Worm (Caenorhabditis elegans) whole organism, mixed stage, embryonic: ENCODE results near the gene lin-18.

Experiments used
- blmp-1 ChIP-seq: fragments of 150-350 bp; optimal IDR thresholded peaks from 2 replicates; lab custom pipeline; 2014; ENCODE audit warnings: missing biosample characterization, missing genetic modification characterization
- ceh-39 ChIP-seq: fragments of 150-350 bp; optimal IDR thresholded peaks from 2 replicates; lab custom pipeline; 2014; ENCODE audit warnings: missing biosample characterization, missing genetic modification characterization
- drap-1 ChIP-seq: fragments of 200-800 bp; sonication (Bioruptor generic); optimal IDR thresholded peaks from 3 replicates; lab custom pipeline; 2018; ENCODE audit warnings: mild to moderate bottlenecking, missing genetic modification characterization, missing compliant biosample characterization
- elt-3 ChIP-seq: fragments of 150-350 bp; optimal IDR thresholded peaks from 2 replicates; lab custom pipeline; 2014; ENCODE audit warnings: missing biosample characterization, missing genetic modification characterization
- lin-13 ChIP-seq: fragments of 150-350 bp; optimal IDR thresholded peaks from 2 replicates; lab custom pipeline; 2014; ENCODE audit warnings: missing biosample characterization, missing genetic modification characterization
- mab-5 ChIP-seq: fragments of 150-350 bp; optimal IDR thresholded peaks from 2 replicates; lab custom pipeline; 2014; ENCODE audit warnings: missing biosample characterization, missing genetic modification characterization
- nhr-28 ChIP-seq: fragments of 150-350 bp; optimal IDR thresholded peaks from 2 replicates; lab custom pipeline; 2014; ENCODE audit warnings: missing biosample characterization, missing genetic modification characterization
- nhr-76 ChIP-seq: sonication (generic microtip); optimal IDR thresholded peaks from 2 replicates; lab custom pipeline; 2017; ENCODE audit warnings: missing biosample characterization, missing genetic modification characterization
- pha-4 ChIP-seq: fragments of 150-350 bp; optimal IDR thresholded peaks from 2 replicates; lab custom pipeline; 2018; ENCODE audit warnings: missing biosample characterization, missing genetic modification reagents, missing genetic modification characterization
- sem-2 ChIP-seq: fragments of 200-800 bp; sonication (Bioruptor generic); optimal IDR thresholded peaks from 2 replicates; lab custom pipeline; 2018; ENCODE audit warnings: mild to moderate bottlenecking, missing genetic modification characterization, missing compliant biosample characterization
- snpc-4 ChIP-seq: fragments of 150-350 bp; optimal IDR thresholded peaks from 2 replicates; lab custom pipeline; 2014; ENCODE audit warnings: missing biosample characterization, missing genetic modification characterization
- unc-120 ChIP-seq: sonication (generic microtip); optimal IDR thresholded peaks from 2 replicates; lab custom pipeline; 2017; ENCODE audit warnings: missing genetic modification characterization, missing compliant biosample characterization; ENCODE audit not compliant: poor library complexity, severe bottlenecking
- unc-62 ChIP-seq: fragments of 150-350 bp; optimal IDR thresholded peaks from 2 replicates; lab custom pipeline; 2014; ENCODE audit warnings: missing biosample characterization, missing genetic modification reagents, missing genetic modification characterization
- ztf-11 ChIP-seq: fragments of 150-350 bp; optimal IDR thresholded peaks from 2 replicates; lab custom pipeline; 2014; ENCODE audit warnings: missing biosample characterization, missing genetic modification characterization

DNA sequence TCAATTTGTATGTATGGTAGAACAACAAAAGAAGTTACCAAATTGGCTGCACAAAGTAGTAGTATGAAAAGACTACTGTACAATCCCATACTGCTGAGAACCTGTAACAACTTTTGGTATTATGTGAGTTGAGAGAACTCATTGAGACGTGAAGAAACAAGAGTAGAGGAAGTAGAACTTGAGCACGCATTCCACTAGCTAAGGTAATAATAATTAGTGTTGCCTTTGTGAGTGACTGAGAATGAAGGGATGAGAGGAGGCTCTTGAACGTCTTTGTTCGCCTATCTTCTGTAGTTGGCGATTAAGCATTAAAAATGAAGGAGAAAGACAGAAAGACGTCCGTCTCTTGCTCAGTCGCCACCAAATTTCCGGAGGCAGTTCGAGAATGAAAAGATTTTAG, 15.2 kb downstream of the lin-18 start, which contains the start of gene C16B8.4:
- TF ChIP-seq unc-120 (tag; lab: Kevin White, UChicago) (no peak), elt-3 (tag; lab: Kevin White, UChicago) (no peak), snpc-4 (no peak), sem-2 (GFP tag; lab: Kevin White, UChicago) (no peak), pha-4 (tag; lab: Kevin White, UChicago) (no peak), unc-62 (GFP tag; lab: Kevin White, UChicago) (no peak), drap-1 (GFP tag; lab: Kevin White, UChicago) (no peak), nhr-76 (tag; lab: Kevin White, UChicago) (no peak), ztf-11 (tag; lab: Kevin White, UChicago) (no peak), lin-13 (tag; lab: Kevin White, UChicago) (no peak), blmp-1 (tag; lab: Kevin White, UChicago) (no peak), nhr-28 (tag; lab: Kevin White, UChicago) (no peak), mab-5 (no peak), ceh-39 (tag; lab: Kevin White, UChicago) (no peak)
